Worm (Caenorhabditis elegans): ENCODE data around the gene pat-3.

Gene pat-3

DNA sequence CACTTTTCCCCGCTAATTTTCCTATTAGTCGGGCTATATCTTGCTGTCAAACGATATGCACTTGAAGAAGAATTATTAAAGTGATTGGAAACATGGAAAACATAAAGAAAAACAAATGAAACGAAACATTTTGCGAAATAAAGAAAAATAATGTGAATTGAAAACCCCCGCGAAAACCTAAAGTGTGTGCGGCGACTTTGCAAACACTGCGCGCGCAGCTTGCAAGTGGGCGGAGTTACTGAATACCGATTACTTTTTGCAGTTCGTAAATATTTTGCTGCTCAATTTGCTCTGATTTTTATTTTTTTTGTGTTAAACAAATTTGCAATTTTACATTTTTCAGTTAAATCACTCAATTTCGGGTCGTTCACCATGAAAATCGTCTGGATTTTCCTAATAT is 2.7 kb upstream of the pat-3 start, which contains the start of gene ccdc-47 (continued):
- no peak for TF ChIP-seq B0261.1 (tag; optimal IDR thresholded peaks at IDR 0.05)
- peak; percentile 47 for TF ChIP-seq lsl-1 (GFP tag; optimal IDR thresholded peaks at IDR 0.05)
- TF ChIP-seq K11D2.4 (GFP tag; IDR thresholded peaks at IDR 0.05): no peak
- no peak for TF ChIP-seq zim-3 (tag; optimal IDR thresholded peaks at IDR 0.05)
- peak in 1 of 3 experiments; percentile 67 for TF ChIP-seq lin-35 (GFP tag; optimal IDR thresholded peaks at IDR 0.05)
- TF ChIP-seq tbp1 (GFP tag; optimal IDR thresholded peaks at IDR 0.05): peak; percentile 17
- TF ChIP-seq K12H6.12 (tag; optimal IDR thresholded peaks at IDR 0.05): no peak
- TF ChIP-seq nhr-27 (tag; optimal IDR thresholded peaks at IDR 0.05): no peak
- peak; percentile 73 for TF ChIP-seq dox-1 (GFP tag; IDR thresholded peaks at IDR 0.05)
- 0 out of 2 replicates have a peak, but pooled peaks have one; percentile 31 for TF ChIP-seq C06A6.2 (GFP tag; conservative IDR thresholded peaks at IDR 0.05)
- peak; percentile 46; the same call in 1 of the 2 replicates for TF ChIP-seq D2030.7 (GFP tag; IDR thresholded peaks at IDR 0.05)
- TF ChIP-seq lin-40 (tag; optimal IDR thresholded peaks at IDR 0.05): no peak
- no peak for TF ChIP-seq F57C9.4 (tag; optimal IDR thresholded peaks at IDR 0.05)
- no peak for TF ChIP-seq ztf-25 (GFP tag; IDR thresholded peaks at IDR 0.05)
- no peak for TF ChIP-seq F57A8.1 (GFP tag; optimal IDR thresholded peaks at IDR 0.05)
- TF ChIP-seq mes-4 (tag; optimal IDR thresholded peaks at IDR 0.05): no peak
- TF ChIP-seq B0019.2 (GFP tag; conservative IDR thresholded peaks at IDR 0.05): no peak
- TF ChIP-seq F33H1.4 (GFP tag; IDR thresholded peaks at IDR 0.05): peak; percentile 44
- TF ChIP-seq F23B12.7 (tag; optimal IDR thresholded peaks at IDR 0.05; ENCODE audit: insufficient read depth): peak; percentile 41
- no peak for TF ChIP-seq unc-130 (GFP tag; optimal IDR thresholded peaks at IDR 0.05)
- no peak for TF ChIP-seq atf-7 (tag; optimal IDR thresholded peaks at IDR 0.05)
- TF ChIP-seq egl-18 (GFP tag; IDR thresholded peaks at IDR 0.05): no peak
- TF ChIP-seq lin-26 (GFP tag; IDR thresholded peaks at IDR 0.05): no peak
- no peak for TF ChIP-seq pha-4 (tag; optimal IDR thresholded peaks at IDR 0.05)
- TF ChIP-seq unc-62 (GFP tag; optimal IDR thresholded peaks at IDR 0.05): no peak
- no peak for TF ChIP-seq ztf-6 (GFP tag; IDR thresholded peaks at IDR 0.05)
- no peak for TF ChIP-seq F39B2.1 (GFP tag; IDR thresholded peaks at IDR 0.05)
- TF ChIP-seq die-1 (tag; optimal IDR thresholded peaks at IDR 0.05): no peak
- no peak for TF ChIP-seq cebp-1 (GFP tag; IDR thresholded peaks at IDR 0.05)
- peak; percentile 69 for TF ChIP-seq cebp-1 (tag; optimal IDR thresholded peaks at IDR 0.05)
- peak; percentile 41; the same call in 1 of the 2 replicates for TF ChIP-seq hmg-1.2 (GFP tag; IDR thresholded peaks at IDR 0.05)
- TF ChIP-seq sdz-38 (tag; optimal IDR thresholded peaks at IDR 0.05): no peak
- no peak for TF ChIP-seq T07F8.4 (tag; optimal IDR thresholded peaks at IDR 0.05)
- no peak for TF ChIP-seq ets-4 (GFP tag; optimal IDR thresholded peaks at IDR 0.05)
- no peak for TF ChIP-seq C17E4.6 (GFP tag; IDR thresholded peaks at IDR 0.05)
- no peak for TF ChIP-seq somi-1 (GFP tag; optimal IDR thresholded peaks at IDR 0.05)
- no peak for TF ChIP-seq ccch-3 (GFP tag; optimal IDR thresholded peaks at IDR 0.05)
- no peak for TF ChIP-seq hrde-1 (tag; optimal IDR thresholded peaks at IDR 0.05; ENCODE audit: borderline replicate concordance)
- peak; percentile 38; the same call in 1 of the 2 replicates for TF ChIP-seq mcd-1 (GFP tag; IDR thresholded peaks at IDR 0.05)
- no peak for TF ChIP-seq akir-1 (GFP tag; optimal IDR thresholded peaks at IDR 0.05)
- TF ChIP-seq athp-1 (tag; optimal IDR thresholded peaks at IDR 0.05): no peak
- TF ChIP-seq gei-17 (GFP tag; optimal IDR thresholded peaks at IDR 0.05): no peak
- no peak for TF ChIP-seq F52B5.7 (tag; optimal IDR thresholded peaks at IDR 0.05)
- TF ChIP-seq rcor-1 (GFP tag; IDR thresholded peaks at IDR 0.05): peak; percentile 30; the same call in 1 of the 2 replicates
- peak; percentile 60; the same call in 1 of the 2 replicates for TF ChIP-seq pbrm-1 (GFP tag; IDR thresholded peaks at IDR 0.05)
- TF ChIP-seq T26A5.8 (tag; optimal IDR thresholded peaks at IDR 0.05): no peak
- TF ChIP-seq Y79H2A.3 (GFP tag; conservative IDR thresholded peaks at IDR 0.05): no peak
- TF ChIP-seq Y56A3A.18 (GFP tag; IDR thresholded peaks at IDR 0.05): no peak
- TF ChIP-seq madf-6 (GFP tag; IDR thresholded peaks at IDR 0.05): peak; percentile 76
- TF ChIP-seq Y53F4B.3 (GFP tag; IDR thresholded peaks at IDR 0.05): no peak

Measured in whole organism, young adult.